Worm (Caenorhabditis elegans) whole organism, L4 larva: Measurements from ENCODE around the gene htrl-1.
A peak's percentile ranks its signal among the peaks of the same experiment; 100 is the strongest.

Experiments used
- F44E2.7 ChIP-seq: fragments of 200-800 bp; sonication (Bioruptor generic); IDR thresholded peaks from 2 replicates; pipeline ENCODE4 v2.1.2; 2022; ENCODE audit warnings: missing genetic modification characterization, missing compliant biosample characterization
- R02D3.7 ChIP-seq: fragments of 150-350 bp; sonication (generic microtip); optimal IDR thresholded peaks from 3 replicates; lab custom pipeline; 2014; ENCODE audit warnings: missing biosample characterization, missing genetic modification characterization
- ZK337.2 ChIP-seq: fragments of 200-800 bp; sonication (Bioruptor generic); IDR thresholded peaks from 2 replicates; pipeline ENCODE4 v1.3.6; 2022; ENCODE audit warnings: missing genetic modification reagents, missing genetic modification characterization, missing compliant biosample characterization
- ZK546.5 ChIP-seq, 2 experiments: sonication (generic microtip); optimal IDR thresholded peaks; 2 replicates each; lab custom pipeline; 2017; ENCODE audit warnings: missing biosample characterization in 2 of 2, missing genetic modification characterization in 2 of 2
- aha-1 ChIP-seq: fragments of 150-350 bp; peaks from one replicate; lab custom pipeline; 2014; ENCODE audit warnings: missing biosample characterization, missing genetic modification characterization
- ceh-28 ChIP-seq: fragments of 150-350 bp; optimal IDR thresholded peaks from 2 replicates; lab custom pipeline; 2014; ENCODE audit warnings: missing biosample characterization, missing genetic modification reagents, missing genetic modification characterization
- ceh-44 ChIP-seq: fragments of 200-800 bp; sonication (Bioruptor generic); IDR thresholded peaks from 2 replicates; pipeline ENCODE4 v1.3.6; 2022; ENCODE audit warnings: missing genetic modification reagents, missing genetic modification characterization, missing compliant biosample characterization
- ceh-82 ChIP-seq: sonication (generic microtip); optimal IDR thresholded peaks from 2 replicates; lab custom pipeline; 2017; ENCODE audit warnings: missing biosample characterization, missing genetic modification characterization
- ctbp-1 ChIP-seq: fragments of 200-800 bp; sonication (Bioruptor generic); IDR thresholded peaks from 2 replicates; pipeline ENCODE4 v1.3.6; 2022; ENCODE audit warnings: missing genetic modification reagents, missing genetic modification characterization, missing compliant biosample characterization
- dpl-1 ChIP-seq: fragments of 150-350 bp; optimal IDR thresholded peaks from 2 replicates; lab custom pipeline; 2014; ENCODE audit warnings: missing biosample characterization, missing genetic modification reagents, missing genetic modification characterization
- duxl-1 ChIP-seq: sonication (generic microtip); optimal IDR thresholded peaks from 2 replicates; lab custom pipeline; 2016; ENCODE audit warnings: mild to moderate bottlenecking, missing genetic modification characterization, moderate library complexity, missing compliant biosample characterization; ENCODE audit not compliant: poor library complexity
- egl-27 ChIP-seq: sonication (generic microtip); optimal IDR thresholded peaks from 3 replicates; lab custom pipeline; 2017; ENCODE audit warnings: missing biosample characterization, missing genetic modification reagents, missing genetic modification characterization
- egl-43 ChIP-seq: fragments of 200-800 bp; sonication (Bioruptor generic); IDR thresholded peaks from 2 replicates; pipeline ENCODE4 v1.3.6; 2022; ENCODE audit warnings: missing genetic modification reagents, missing genetic modification characterization, missing compliant biosample characterization
- fkh-10 ChIP-seq: fragments of 150-350 bp; optimal IDR thresholded peaks from 2 replicates; lab custom pipeline; 2014; ENCODE audit warnings: missing biosample characterization, missing genetic modification reagents, missing genetic modification characterization
- hif-1 ChIP-seq, 2 experiments: sonication (generic microtip); optimal IDR thresholded peaks; 2 replicates each; lab custom pipeline; 2016 to 2017; ENCODE audit warnings: missing compliant biosample characterization in 2 of 2, missing genetic modification characterization in 2 of 2, missing genetic modification reagents in 2 of 2, missing genotype in 2 of 2, mild to moderate bottlenecking in 1 of 2
- hlh-11 ChIP-seq: fragments of 200-800 bp; sonication (Bioruptor generic); optimal IDR thresholded peaks from 2 replicates; lab custom pipeline; 2018; ENCODE audit warnings: mild to moderate bottlenecking, missing genetic modification characterization, missing compliant biosample characterization
- hlh-30 ChIP-seq: sonication (generic microtip); optimal IDR thresholded peaks from 2 replicates; lab custom pipeline; 2017; ENCODE audit warnings: antibody characterized with exemption, mild to moderate bottlenecking, missing genetic modification characterization, missing compliant biosample characterization; ENCODE audit not compliant: insufficient read depth
- hmg-1.1 ChIP-seq: fragments of 200-800 bp; sonication (Bioruptor generic); IDR thresholded peaks from 2 replicates; pipeline ENCODE4 v1.3.6; 2022; ENCODE audit warnings: missing genetic modification reagents, missing genetic modification characterization, missing compliant biosample characterization
- lim-7 ChIP-seq: fragments of 200-800 bp; sonication (Bioruptor generic); IDR thresholded peaks from 2 replicates; pipeline ENCODE4 v1.3.6; 2022; ENCODE audit warnings: missing genetic modification characterization, missing compliant biosample characterization
- lir-3 ChIP-seq: sonication (generic microtip); optimal IDR thresholded peaks from 2 replicates; lab custom pipeline; 2016; ENCODE audit warnings: mild to moderate bottlenecking, missing genetic modification characterization, missing compliant biosample characterization
- mdl-1 ChIP-seq, 2 experiments: fragments of 150-350 bp in 1 of 2; sonication (generic microtip) in 1 of 2; optimal IDR thresholded peaks; 2 replicates each; lab custom pipeline; 2014 to 2017; ENCODE audit warnings: missing biosample characterization in 2 of 2, missing genetic modification characterization in 2 of 2
- nhr-102 ChIP-seq: sonication (generic microtip); optimal IDR thresholded peaks from 2 replicates; lab custom pipeline; 2016; ENCODE audit warnings: mild to moderate bottlenecking, missing genetic modification characterization, moderate library complexity, missing compliant biosample characterization
- nhr-237 ChIP-seq: sonication (generic microtip); optimal IDR thresholded peaks from 2 replicates; lab custom pipeline; 2017; ENCODE audit warnings: missing biosample characterization, missing genetic modification characterization
- nhr-48 ChIP-seq: sonication (generic microtip); optimal IDR thresholded peaks from 2 replicates; lab custom pipeline; 2016; ENCODE audit warnings: mild to moderate bottlenecking, missing genetic modification characterization, missing compliant biosample characterization
- nhr-6 ChIP-seq: fragments of 150-350 bp; optimal IDR thresholded peaks from 2 replicates; lab custom pipeline; 2014; ENCODE audit warnings: missing biosample characterization, missing genetic modification characterization
- pha-4 ChIP-seq, 2 experiments: fragments of 150-350 bp in 1 of 2; fragments of 200-800 bp in 1 of 2; sonication (Bioruptor generic) in 1 of 2; IDR thresholded peaks in 1 of 2; optimal IDR thresholded peaks in 1 of 2; 2 replicates each; pipeline versions ENCODE4 v1.3.6 to Lab custom; 2014 to 2022; ENCODE audit warnings: missing genetic modification characterization in 2 of 2, missing genetic modification reagents in 2 of 2, missing biosample characterization in 1 of 2, missing compliant biosample characterization in 1 of 2
- php-3 ChIP-seq: fragments of 200-800 bp; sonication (Bioruptor generic); IDR thresholded peaks from 2 replicates; pipeline ENCODE4 v1.3.6; 2022; ENCODE audit warnings: missing genetic modification reagents, missing genetic modification characterization, missing compliant biosample characterization
- rbr-2 ChIP-seq: sonication (generic microtip); optimal IDR thresholded peaks from 2 replicates; lab custom pipeline; 2016; ENCODE audit warnings: missing genotype, missing genetic modification characterization, missing compliant biosample characterization
- sdz-12 ChIP-seq: fragments of 200-800 bp; sonication (Bioruptor generic); optimal IDR thresholded peaks from 2 replicates; lab custom pipeline; 2018; ENCODE audit warnings: mild to moderate bottlenecking, missing genetic modification characterization, missing compliant biosample characterization
- set-16 ChIP-seq: fragments of 200-800 bp; sonication (Bioruptor generic); IDR thresholded peaks from 2 replicates; pipeline ENCODE4 v1.3.6; 2022; ENCODE audit warnings: missing genetic modification reagents, missing genetic modification characterization, missing compliant biosample characterization
- tag-97 ChIP-seq: fragments of 200-800 bp; sonication (Bioruptor generic); IDR thresholded peaks from 2 replicates; pipeline ENCODE4 v1.3.6; 2022; ENCODE audit warnings: missing genetic modification characterization, missing compliant biosample characterization
- zag-1 ChIP-seq: fragments of 150-350 bp; optimal IDR thresholded peaks from 2 replicates; lab custom pipeline; 2014; ENCODE audit warnings: missing biosample characterization, missing genetic modification characterization
- zfp-2 ChIP-seq: sonication (generic microtip); optimal IDR thresholded peaks from 2 replicates; lab custom pipeline; 2016; ENCODE audit warnings: mild to moderate bottlenecking, missing genetic modification characterization, missing compliant biosample characterization
- zfp-3 ChIP-seq: fragments of 200-800 bp; sonication (Bioruptor generic); conservative IDR thresholded peaks from 2 replicates; pipeline ENCODE4 v1.3.6; 2022; ENCODE audit warnings: missing genetic modification reagents, missing genetic modification characterization, missing compliant biosample characterization
- zip-11 ChIP-seq: fragments of 200-800 bp; sonication (Bioruptor generic); IDR thresholded peaks from 2 replicates; pipeline ENCODE4 v1.3.6; 2022; ENCODE audit warnings: missing genetic modification characterization, missing compliant biosample characterization

The htrl-1 gene

ce11 chrV:11454917-11455316, 41.3 kb downstream of the htrl-1 start:
- TF ChIP-seq lir-3 (tag; lab: Kevin White, UChicago) (no peak), zfp-3 (GFP tag; lab: Robert Waterston, UW) (no peak), nhr-102 (tag; lab: Kevin White, UChicago) (no peak), lim-7 (GFP tag; lab: Robert Waterston, UW) (no peak), ceh-82 (tag; lab: Kevin White, UChicago) (no peak), zfp-2 (tag; lab: Kevin White, UChicago) (no peak), nhr-6 (tag; lab: Kevin White, UChicago) (no peak), nhr-237 (tag; lab: Kevin White, UChicago) (no peak), nhr-48 (no peak), R02D3.7 (no peak), ctbp-1 (GFP tag; lab: Robert Waterston, UW) (no peak), hmg-1.1 (no peak), ZK337.2 (GFP tag; lab: Robert Waterston, UW) (no peak)

- TF ChIP-seq aha-1 (tag; lab: Kevin White, UChicago) (peak; percentile 12), pha-4 (GFP tag; IDR thresholded peaks at IDR 0.05; lab: Robert Waterston, UW) (no peak), pha-4 (tag; optimal IDR thresholded peaks at IDR 0.05; lab: Kevin White, UChicago) (no peak)
Measured at ce11 chrV:11450257-11450656, 45.9 kb downstream of the htrl-1 start, which contains the start of gene col-156. Gene col-156 (minus strand): TSS chrV:11450357.

- TF ChIP-seq F44E2.7 (GFP tag; lab: Robert Waterston, UW) = 0 out of 2 replicates have a peak, but pooled peaks have one; percentile 18
- TF ChIP-seq zip-11 (GFP tag; lab: Robert Waterston, UW) = no peak
- no peak for TF ChIP-seq nhr-237 (tag; lab: Kevin White, UChicago)
- TF ChIP-seq set-16 = peak; percentile 93
- TF ChIP-seq, all 104 proteins: peak for 2
Measured at ce11 chrV:11449404-11449803, 46.8 kb downstream of the htrl-1 start.

- TF ChIP-seq duxl-1 (tag; lab: Kevin White, UChicago) (no peak), php-3 (GFP tag; lab: Robert Waterston, UW) (no peak), hlh-11 (tag; lab: Kevin White, UChicago) (no peak), tag-97 (GFP tag; lab: Robert Waterston, UW) (no peak), zag-1 (tag; lab: Kevin White, UChicago) (no peak), ZK546.5 (tag; optimal IDR thresholded peaks at IDR 0.05; lab: Kevin White, UChicago) (no peak), dpl-1 (no peak), lim-7 (GFP tag; lab: Robert Waterston, UW) (no peak)
- TF ChIP-seq, all 104 proteins: peak for 0
Measured at ce11 chrV:11446297-11446696, 49.9 kb downstream of the htrl-1 start, which contains the start of gene mig-17. Gene mig-17 (plus strand): TSS chrV:11446685.

ce11 chrV:11445375-11445774, 50.8 kb downstream of the htrl-1 start:
- TF ChIP-seq ceh-28 (tag; lab: Kevin White, UChicago) (peak; percentile 56), aha-1 (tag; lab: Kevin White, UChicago) (peak; percentile 96), hlh-11 (tag; lab: Kevin White, UChicago) (peak; percentile 5), sdz-12 (GFP tag; lab: Kevin White, UChicago) (no peak), fkh-10 (GFP tag; lab: Kevin White, UChicago) (peak; percentile 72), hmg-1.1 (peak; percentile 63), ceh-44 (GFP tag; lab: Robert Waterston, UW) (no peak), egl-27 (tag; lab: Kevin White, UChicago) (no peak), hif-1 (tag; optimal IDR thresholded peaks at IDR 0.05; lab: Kevin White, UChicago) (peak in 1 of 2 experiments; percentile 18), set-16 (peak; percentile 60; the same call in 1 of the 2 replicates), egl-43 (0 out of 2 replicates have a peak, but pooled peaks have one; percentile 55), mdl-1 (tag; optimal IDR thresholded peaks at IDR 0.05; lab: Kevin White, UChicago) (peak in 1 of 2 experiments; percentile 56), rbr-2 (peak; percentile 44), hlh-30 (tag; lab: Kevin White, UChicago) (peak; percentile 7)
